Worm (Caenorhabditis elegans): ENCODE results near the gene bath-21.
"Not testable (repeated sequence)": the region's sequence is repeated elsewhere in the genome, so short reads cannot be mapped to it uniquely, and the experiment has no call there.

Gene bath-21

DNA sequence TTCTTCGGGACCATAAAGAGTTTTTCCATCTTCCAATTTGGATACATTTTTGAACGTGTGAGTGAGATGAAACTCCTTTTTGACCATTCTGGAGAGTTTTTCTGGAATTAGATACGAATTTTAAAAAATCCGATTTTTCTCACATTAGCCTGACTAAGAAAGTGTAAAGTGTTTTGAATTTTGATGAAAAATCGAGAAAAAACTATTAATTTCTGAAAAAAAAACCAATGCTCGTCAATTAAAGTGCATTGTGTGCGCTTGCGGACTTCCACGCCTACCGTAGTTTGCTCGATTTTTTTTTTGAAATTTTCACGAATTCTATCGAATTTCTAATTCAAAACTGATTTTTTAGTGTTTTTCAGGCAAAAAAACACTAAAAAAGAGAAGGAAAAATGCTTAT is 2.3 kb upstream of the bath-21 start, which contains the start of gene bath-1:
Gene bath-1 (minus strand): TSS at position 101 of the 400 bp plus-strand sequence.
- TF ChIP-seq ets-4 (tag; optimal IDR thresholded peaks at IDR 0.05) (no peak), fkh-6 (tag; optimal IDR thresholded peaks at IDR 0.05) (no peak), ref-2 (tag; optimal IDR thresholded peaks at IDR 0.05) (no peak), K02D7.2 (tag; optimal IDR thresholded peaks at IDR 0.05) (no peak), che-1 (tag; optimal IDR thresholded peaks at IDR 0.05) (no peak), lin-11 (tag; optimal IDR thresholded peaks at IDR 0.05) (no peak), ttx-3 (tag; optimal IDR thresholded peaks at IDR 0.05) (no peak), ceh-6 (GFP tag; optimal IDR thresholded peaks at IDR 0.05) (no peak), pat-9 (tag; optimal IDR thresholded peaks at IDR 0.05) (no peak), unc-86 (tag; optimal IDR thresholded peaks at IDR 0.05) (no peak), odd-2 (tag; optimal IDR thresholded peaks at IDR 0.05) (no peak), pha-4 (tag; optimal IDR thresholded peaks at IDR 0.05) (no peak), ceh-14 (tag; optimal IDR thresholded peaks at IDR 0.05) (no peak), ceh-48 (tag; optimal IDR thresholded peaks at IDR 0.05) (no peak), pha-2 (tag; optimal IDR thresholded peaks at IDR 0.05) (no peak), hlh-13 (GFP tag; optimal IDR thresholded peaks at IDR 0.05) (no peak), fax-1 (tag; optimal IDR thresholded peaks at IDR 0.05) (no peak), elt-4 (tag; optimal IDR thresholded peaks at IDR 0.05) (no peak)

DNA sequence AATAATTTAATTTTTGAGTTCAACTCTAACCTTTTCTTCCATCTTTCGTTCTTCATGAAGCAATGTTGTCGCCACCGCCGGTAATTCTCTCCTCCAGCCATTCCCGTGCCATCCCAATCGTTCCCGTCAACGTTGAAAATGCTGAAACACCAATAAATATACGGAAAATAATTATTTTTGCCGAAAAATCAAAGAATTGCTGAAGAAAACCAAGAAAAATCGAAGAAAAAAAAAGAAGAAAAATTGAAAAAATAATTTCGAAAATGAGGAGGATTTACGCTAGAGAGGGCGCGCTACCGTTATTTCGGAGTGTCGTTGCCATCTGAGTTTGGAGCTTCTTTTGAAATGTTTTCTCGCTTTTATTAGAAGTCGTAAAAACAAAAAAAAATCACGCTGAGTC is 2.9 kb downstream of the bath-21 start, which contains the start of gene cya-2:
Gene cya-2 (minus strand): TSS at position 101 of the 400 bp plus-strand sequence.
- TF ChIP-seq odd-2, ceh-18, pqm-1 (tag; optimal IDR thresholded peaks at IDR 0.05): not testable (repeated sequence)

DNA sequence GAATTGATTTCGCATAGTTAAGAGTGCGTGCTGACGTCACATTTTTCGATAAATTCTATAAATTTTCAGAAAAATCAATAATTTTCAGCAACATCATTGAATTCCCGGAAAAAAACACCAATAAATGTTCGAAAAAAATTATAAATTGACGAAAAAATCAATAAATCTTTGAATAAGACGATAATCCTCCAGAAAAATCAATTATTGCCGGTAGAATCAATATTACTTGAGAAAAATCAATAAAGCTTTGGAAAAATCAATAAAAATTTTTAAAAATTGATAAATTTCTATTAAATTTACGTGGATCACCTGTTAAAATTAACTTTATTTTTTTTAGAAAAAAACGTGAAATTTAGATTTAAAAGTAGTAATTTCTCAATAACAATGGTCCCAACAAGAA is 12.6 kb downstream of the bath-21 start:
- no peak for TF ChIP-seq ceh-2 (tag; optimal IDR thresholded peaks at IDR 0.05)
- TF ChIP-seq ceh-19 (GFP tag; optimal IDR thresholded peaks at IDR 0.05) = no peak
- TF ChIP-seq odd-2 (tag; optimal IDR thresholded peaks at IDR 0.05) = no peak
- no peak for TF ChIP-seq sox-4 (tag; optimal IDR thresholded peaks at IDR 0.05)
- TF ChIP-seq nfya-1 (tag; optimal IDR thresholded peaks at IDR 0.05) = no peak
- no peak for TF ChIP-seq ceh-14 (tag; optimal IDR thresholded peaks at IDR 0.05)
- TF ChIP-seq sox-2 (GFP tag; IDR thresholded peaks at IDR 0.05) = no peak
- no peak for TF ChIP-seq mec-3 (tag; optimal IDR thresholded peaks at IDR 0.05; ENCODE audit: borderline replicate concordance)
- TF ChIP-seq ceh-30 (tag; optimal IDR thresholded peaks at IDR 0.05) = no peak

- no peak for TF ChIP-seq ceh-6 (GFP tag; optimal IDR thresholded peaks at IDR 0.05)
- no peak for TF ChIP-seq elt-4 (tag; optimal IDR thresholded peaks at IDR 0.05)
- TF ChIP-seq unc-42 (tag; optimal IDR thresholded peaks at IDR 0.05) = no peak
- no peak for TF ChIP-seq mec-3 (tag; optimal IDR thresholded peaks at IDR 0.05; ENCODE audit: borderline replicate concordance)
- TF ChIP-seq ceh-9 (tag; optimal IDR thresholded peaks at IDR 0.05) = no peak
- TF ChIP-seq unc-86 (tag; optimal IDR thresholded peaks at IDR 0.05) = no peak
- TF ChIP-seq ceh-31 (tag; optimal IDR thresholded peaks at IDR 0.05) = no peak
- TF ChIP-seq ttx-3 (tag; optimal IDR thresholded peaks at IDR 0.05) = no peak
- no peak for TF ChIP-seq zip-5 (tag; optimal IDR thresholded peaks at IDR 0.05)
- TF ChIP-seq ceh-18 (tag; optimal IDR thresholded peaks at IDR 0.05) = no peak
- no peak for TF ChIP-seq ceh-48 (tag; optimal IDR thresholded peaks at IDR 0.05)
- TF ChIP-seq madf-2 (tag; optimal IDR thresholded peaks at IDR 0.05) = no peak
- TF ChIP-seq pqm-1 (tag; optimal IDR thresholded peaks at IDR 0.05) = no peak
- no peak for TF ChIP-seq ceh-22 (tag; optimal IDR thresholded peaks at IDR 0.05)
- TF ChIP-seq hlh-13 (GFP tag; optimal IDR thresholded peaks at IDR 0.05) = no peak
- no peak for TF ChIP-seq pax-1 (tag; optimal IDR thresholded peaks at IDR 0.05)
- no peak for TF ChIP-seq lin-11 (tag; optimal IDR thresholded peaks at IDR 0.05)
- no peak for TF ChIP-seq sox-4 (tag; optimal IDR thresholded peaks at IDR 0.05)
- no peak for TF ChIP-seq eyg-1 (tag; optimal IDR thresholded peaks at IDR 0.05)
- no peak for TF ChIP-seq fkh-10 (GFP tag; optimal IDR thresholded peaks at IDR 0.05)
Observed at ce11 chrII:2012698-2013097, 13.7 kb downstream of the bath-21 start, which contains the start of gene F59H6.15. Gene F59H6.15, plus strand, starts transcription at chrII:2012998.
